Worm (Caenorhabditis elegans) whole organism, young adult: ENCODE results near the gene drp-1.

Experiments used
- ama-1 ChIP-seq, 3 experiments: fragments of 150-350 bp in 1 of 3; sonication (generic microtip) in 2 of 3; optimal IDR thresholded peaks; 2 replicates each; lab custom pipeline; 2014 to 2018; ENCODE audit warnings: missing biosample characterization in 2 of 3, missing genetic modification characterization in 2 of 3, missing genetic modification reagents in 2 of 3
- lag-1 ChIP-seq: fragments of 200-800 bp; sonication (Bioruptor generic); IDR thresholded peaks from 2 replicates; pipeline ENCODE4 v1.3.6; 2022; ENCODE audit warnings: missing genetic modification reagents, missing genetic modification characterization, missing compliant biosample characterization
- madf-8 ChIP-seq: fragments of 200-800 bp; sonication (Bioruptor generic); conservative IDR thresholded peaks from 2 replicates; pipeline ENCODE4 v1.3.6; 2022; ENCODE audit warnings: missing genetic modification reagents, missing genetic modification characterization, missing compliant biosample characterization
- pha-4 ChIP-seq: fragments of 150-350 bp; sonication (generic microtip); optimal IDR thresholded peaks from 2 replicates; lab custom pipeline; 2014; ENCODE audit warnings: missing biosample characterization, missing genetic modification reagents, missing genetic modification characterization
- ztf-22 ChIP-seq: fragments of 200-800 bp; sonication (Bioruptor generic); optimal IDR thresholded peaks from 2 replicates; lab custom pipeline; 2018; ENCODE audit warnings: mild to moderate bottlenecking, missing genetic modification characterization, moderate library complexity, missing compliant biosample characterization

DNA sequence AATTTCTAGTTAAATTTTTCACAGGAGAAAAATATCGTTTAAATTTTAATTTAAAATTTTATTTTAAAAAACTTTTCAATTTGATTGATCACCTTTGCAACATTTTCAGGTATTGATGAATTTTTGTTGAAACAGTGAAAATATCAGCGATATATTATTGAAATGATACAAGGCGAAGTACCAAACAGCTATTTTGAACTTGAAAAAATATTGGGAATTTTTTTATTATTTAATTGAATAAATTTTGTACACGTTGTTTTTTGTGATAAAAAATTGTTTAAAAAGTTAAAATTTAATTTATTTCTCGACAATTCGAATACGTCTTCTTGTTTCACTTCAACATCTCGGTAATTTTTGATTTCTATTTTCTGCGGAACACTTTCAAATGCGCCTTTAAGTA lies 44.6 kb upstream of the drp-1 start, which contains the start of gene B0273.1:
- TF ChIP-seq lag-1 (GFP tag; lab: Robert Waterston, UW) (no peak), ztf-22 (GFP tag; lab: Kevin White, UChicago) (no peak), madf-8 (GFP tag; lab: Robert Waterston, UW) (no peak), pha-4 (tag; lab: Kevin White, UChicago) (no peak), ama-1 (optimal IDR thresholded peaks at IDR 0.05; lab: Kevin White, UChicago) (no peak), ama-1 (GFP tag; optimal IDR thresholded peaks at IDR 0.05; lab: Kevin White, UChicago) (no peak)
